Fruit fly (Drosophila melanogaster): ENCODE measurements around the gene CG42818.

- TF ChIP-seq Myc (optimal IDR thresholded peaks at IDR 0.05) (no peak), h (optimal IDR thresholded peaks at IDR 0.05) (no peak), psq (optimal IDR thresholded peaks at IDR 0.05) (no peak), insv (optimal IDR thresholded peaks at IDR 0.05) (no peak), ttk (optimal IDR thresholded peaks at IDR 0.05) (no peak)
These were observed 22.0 kb downstream of the CG42818 start for dm6 chr2L:16263723-16264122.
